Fruit fly (Drosophila melanogaster): ENCODE data around the gene Jon25Bi.
A peak's percentile ranks its signal among the peaks of the same experiment; 100 is the strongest.

Jon25Bi gene

DNA sequence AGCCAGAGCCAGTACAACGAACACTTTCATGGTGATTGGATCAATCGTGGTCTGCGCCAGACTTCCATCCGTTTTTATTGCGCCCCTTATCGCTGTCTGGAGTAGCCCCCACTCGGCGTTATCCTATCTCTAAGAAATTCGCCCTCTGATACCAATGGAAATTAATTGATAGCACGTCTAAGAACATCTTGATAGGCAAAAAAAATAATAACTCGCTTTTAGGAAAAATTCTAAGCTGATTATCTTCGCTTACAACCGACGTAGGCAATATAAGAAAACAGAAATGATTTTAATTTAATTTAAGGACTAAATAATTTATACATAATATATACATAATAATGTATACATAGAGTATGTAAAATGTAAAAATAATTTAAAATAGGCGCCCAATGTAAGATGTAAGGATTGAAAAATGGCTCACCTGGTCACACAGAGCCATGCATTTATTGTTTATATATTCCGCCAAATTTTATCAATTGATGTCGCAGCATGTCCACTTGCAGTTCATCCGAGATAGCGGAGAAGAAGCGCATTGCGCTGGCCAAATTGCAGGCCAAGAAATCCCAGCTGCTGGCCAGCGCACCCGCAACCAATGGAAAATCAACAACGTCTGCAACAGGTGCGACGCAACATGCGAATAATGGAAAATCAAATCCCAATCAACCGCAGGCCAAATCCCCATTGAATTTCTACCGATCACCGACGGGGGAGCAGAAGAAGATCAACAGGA is at the start of gene Jon25Bi, which contains the start of gene Marcal1:
Gene Jon25Bi, minus strand, starts transcription at position 51 of the 730 bp plus-strand sequence.
Gene Marcal1, plus strand, starts transcription at position 416 of the 730 bp plus-strand sequence.
- TF ChIP-seq CG17801 (GFP tag; optimal IDR thresholded peaks at IDR 0.05; ENCODE audit: partially characterized antibody), result no peak

dm6 chr2L:5003670-5004453 is 48.9 kb upstream of the Jon25Bi start:
- no peak for TF ChIP-seq CG17801 (GFP tag; optimal IDR thresholded peaks at IDR 0.05; ENCODE audit: partially characterized antibody)

- TF ChIP-seq CG17801 (GFP tag; optimal IDR thresholded peaks at IDR 0.05; ENCODE audit: partially characterized antibody), result peak; percentile 46
Observed at dm6 chr2L:5002711-5003402, 47.9 kb upstream of the Jon25Bi start.

- no peak for TF ChIP-seq CG17801 (GFP tag; optimal IDR thresholded peaks at IDR 0.05; ENCODE audit: partially characterized antibody)
Observed at dm6 chr2L:5002031-5002430, 47.1 kb upstream of the Jon25Bi start.

- TF ChIP-seq CG17801 (GFP tag; optimal IDR thresholded peaks at IDR 0.05; ENCODE audit: partially characterized antibody), result no peak
Observed at dm6 chr2L:5001582-5001929, 46.6 kb upstream of the Jon25Bi start.

DNA sequence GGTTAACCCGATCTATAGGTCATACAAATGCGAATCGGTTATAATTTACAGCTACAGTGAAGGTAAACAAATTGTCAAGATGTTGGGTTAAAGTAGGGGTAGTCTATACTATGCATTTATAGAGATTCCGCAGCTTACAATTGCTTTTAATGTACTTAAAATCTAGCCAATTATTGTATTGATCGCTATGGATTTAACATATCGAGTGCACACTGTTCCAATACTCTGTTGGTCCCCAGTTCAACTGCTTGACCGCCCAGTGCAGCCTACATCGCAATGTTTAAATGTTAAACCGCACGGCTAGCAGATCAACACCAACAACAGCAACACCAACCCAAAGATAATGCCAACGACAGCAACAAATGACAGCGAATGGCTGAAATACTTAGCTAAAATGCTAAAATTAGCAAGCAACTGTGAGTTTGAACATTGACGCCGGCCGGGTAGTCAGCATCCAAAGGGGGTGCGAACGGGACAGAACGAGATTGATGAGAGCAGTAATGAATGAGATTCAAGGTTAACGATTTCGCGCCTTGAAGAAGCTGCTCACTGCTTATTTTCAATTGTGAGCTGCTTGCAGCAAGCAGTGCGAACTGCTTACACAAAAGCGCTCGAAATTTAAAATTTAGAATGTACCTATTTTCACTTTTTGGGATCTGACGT is 46.1 kb upstream of the Jon25Bi start:
- no peak for TF ChIP-seq CG17801 (GFP tag; optimal IDR thresholded peaks at IDR 0.05; ENCODE audit: partially characterized antibody)

dm6 chr2L:5000287-5000871 is 45.4 kb upstream of the Jon25Bi start:
- peak; percentile 77 for TF ChIP-seq CG17801 (GFP tag; optimal IDR thresholded peaks at IDR 0.05; ENCODE audit: partially characterized antibody)

DNA sequence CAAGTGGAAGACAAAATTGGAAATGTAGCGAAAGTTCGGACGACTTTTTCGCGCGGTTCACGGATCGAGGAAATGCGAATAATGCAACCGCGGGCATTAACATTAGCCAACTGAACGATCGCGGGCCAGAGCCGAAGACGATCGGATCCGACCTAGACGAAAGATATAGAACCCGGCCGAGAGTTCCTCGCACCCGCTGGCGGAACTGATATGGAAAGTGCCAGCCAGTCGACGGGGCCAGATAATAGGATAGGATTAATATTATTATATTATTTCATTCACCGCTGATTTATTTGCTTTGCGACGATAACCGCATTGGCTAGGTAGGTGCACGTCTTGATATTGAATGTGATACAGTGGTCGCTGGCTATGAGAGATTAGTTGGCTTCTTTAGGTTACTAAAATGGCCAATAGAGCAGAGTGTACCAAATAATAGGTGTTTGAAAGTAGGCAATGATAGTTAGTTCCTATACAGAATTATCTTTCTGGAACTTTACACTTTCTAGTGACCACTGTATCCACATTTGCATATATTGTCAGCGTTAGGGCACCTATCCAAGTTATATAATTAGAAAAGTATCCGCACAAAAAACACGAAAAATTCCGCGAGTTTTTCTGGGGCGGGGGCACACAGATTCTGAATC is 44.6 kb upstream of the Jon25Bi start:
- TF ChIP-seq CG17801 (GFP tag; optimal IDR thresholded peaks at IDR 0.05; ENCODE audit: partially characterized antibody), result peak; percentile 77

dm6 chr2L:4998571-4999191 is 43.7 kb upstream of the Jon25Bi start:
- no peak for TF ChIP-seq CG17801 (GFP tag; optimal IDR thresholded peaks at IDR 0.05; ENCODE audit: partially characterized antibody)

dm6 chr2L:4998260-4998560 is 43.3 kb upstream of the Jon25Bi start:
- no peak for TF ChIP-seq CG17801 (GFP tag; optimal IDR thresholded peaks at IDR 0.05; ENCODE audit: partially characterized antibody)

DNA sequence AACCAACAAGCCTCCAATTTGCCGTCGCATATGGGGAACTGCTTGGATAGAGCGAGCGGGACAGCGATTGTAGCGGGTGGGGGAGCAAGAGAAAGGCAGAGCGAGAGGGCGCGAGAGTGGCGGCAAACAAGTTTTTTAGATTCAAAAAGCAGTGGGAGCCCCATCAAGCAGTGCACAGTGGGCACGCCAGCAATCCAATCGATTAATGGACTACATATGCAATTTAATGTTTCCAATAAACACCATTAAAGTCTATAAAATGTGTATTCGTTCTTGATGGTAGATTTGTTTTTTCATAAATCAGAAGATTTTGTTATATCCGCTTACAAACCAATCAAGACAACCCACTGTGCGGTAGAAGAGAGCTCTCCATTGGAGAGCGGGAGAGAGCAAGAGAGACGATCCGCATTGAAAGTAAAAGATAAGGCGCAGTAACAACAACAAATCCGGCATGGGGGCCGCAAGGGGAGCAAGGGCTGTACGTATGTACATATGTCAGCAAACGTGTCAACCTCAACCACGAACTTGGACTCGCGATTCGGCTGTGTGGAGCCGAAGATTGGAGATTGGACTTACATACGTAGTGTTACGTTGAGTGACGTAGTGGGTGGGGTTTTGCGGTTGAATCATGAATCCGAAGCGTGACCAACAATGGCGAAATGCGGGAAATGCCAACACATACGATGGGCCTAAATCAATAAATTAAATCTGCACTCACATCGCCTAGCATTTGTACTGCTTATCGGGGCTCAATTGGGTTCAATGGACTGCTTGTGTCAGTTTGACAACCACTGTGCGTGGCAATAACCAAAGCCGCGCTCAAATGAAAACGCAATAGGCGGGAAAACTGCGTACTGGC is 42.7 kb upstream of the Jon25Bi start:
- peak; percentile 93 for TF ChIP-seq CG17801 (GFP tag; optimal IDR thresholded peaks at IDR 0.05; ENCODE audit: partially characterized antibody)

DNA sequence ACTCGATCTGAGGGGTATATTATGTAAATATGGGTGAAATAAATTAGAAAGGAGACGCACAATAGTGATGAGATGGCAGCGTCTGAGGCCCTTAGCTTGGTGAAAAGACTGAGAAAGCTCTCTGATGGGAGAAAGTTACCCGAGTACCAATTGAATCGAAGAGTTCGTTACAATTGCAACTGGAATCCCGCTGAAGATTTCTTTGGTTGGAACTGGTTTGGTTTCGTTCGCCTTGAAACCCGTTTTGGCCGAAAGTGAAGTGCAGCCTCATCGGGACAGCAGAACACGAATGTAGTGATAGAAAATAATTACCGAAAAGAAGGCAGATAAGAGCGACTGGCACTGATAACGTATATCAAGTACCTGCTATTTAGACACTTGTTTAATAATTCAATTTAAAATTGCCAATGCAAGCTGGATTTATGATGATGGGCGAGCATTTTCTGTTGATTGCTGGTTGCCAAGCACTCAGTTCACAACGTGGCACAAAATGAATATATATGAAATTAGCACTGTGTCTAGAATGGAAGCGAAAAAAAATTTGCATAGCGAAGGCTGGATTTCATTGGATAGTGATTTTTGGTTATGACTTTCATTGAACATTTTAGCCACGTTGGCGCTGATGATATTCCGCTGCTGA is 41.5 kb upstream of the Jon25Bi start:
- no peak for TF ChIP-seq CG17801 (GFP tag; optimal IDR thresholded peaks at IDR 0.05; ENCODE audit: partially characterized antibody)

dm6 chr2L:4995837-4996136 is 40.8 kb upstream of the Jon25Bi start:
- TF ChIP-seq CG17801 (GFP tag; optimal IDR thresholded peaks at IDR 0.05; ENCODE audit: partially characterized antibody), result no peak

All from ovary, adult (tissue).